Worm (Caenorhabditis elegans): Measurements from ENCODE around the gene H04M03.12.

The H04M03.12 gene

DNA sequence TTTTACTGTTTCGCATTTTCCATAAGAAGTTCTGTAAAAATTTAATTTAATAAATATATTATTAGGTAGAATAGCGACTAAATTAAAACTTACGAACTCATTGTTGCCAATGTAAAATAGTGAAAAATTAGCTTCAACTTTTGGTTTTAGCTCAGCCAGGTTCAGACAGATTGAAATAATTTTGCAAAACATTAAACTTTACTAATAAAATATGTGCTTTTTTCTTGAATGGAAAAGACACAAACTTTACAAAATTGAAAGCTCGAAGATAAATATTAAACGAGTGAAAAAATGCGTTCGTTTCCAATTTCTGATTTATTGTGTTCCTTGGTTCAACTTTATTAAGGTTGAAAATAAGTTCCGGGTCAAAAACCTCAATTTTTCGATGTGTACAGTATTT is 23.3 kb downstream of the H04M03.12 start, which contains the start of gene srv-22:
TSS of gene srv-22 (minus strand) at position 101 of the 400 bp plus-strand sequence.
- TF ChIP-seq npax-4 (tag; optimal IDR thresholded peaks at IDR 0.05): no peak
- TF ChIP-seq ceh-18 (tag; optimal IDR thresholded peaks at IDR 0.05): no peak
- no peak for TF ChIP-seq nfya-1 (tag; optimal IDR thresholded peaks at IDR 0.05)
- TF ChIP-seq pha-2 (tag; optimal IDR thresholded peaks at IDR 0.05): no peak
- TF ChIP-seq pros-1 (tag; optimal IDR thresholded peaks at IDR 0.05): no peak
- TF ChIP-seq tbx-7 (tag; optimal IDR thresholded peaks at IDR 0.05): no peak
- no peak for TF ChIP-seq ceh-14 (tag; optimal IDR thresholded peaks at IDR 0.05)
- TF ChIP-seq lin-11 (tag; optimal IDR thresholded peaks at IDR 0.05): no peak
- TF ChIP-seq ceh-19 (GFP tag; optimal IDR thresholded peaks at IDR 0.05): no peak
- no peak for TF ChIP-seq fkh-6 (tag; optimal IDR thresholded peaks at IDR 0.05)
- TF ChIP-seq rnt-1 (tag; optimal IDR thresholded peaks at IDR 0.05): no peak
- TF ChIP-seq ceh-24 (tag; optimal IDR thresholded peaks at IDR 0.05): no peak
- TF ChIP-seq F13H6.1 (tag; optimal IDR thresholded peaks at IDR 0.05): no peak
- no peak for TF ChIP-seq K02D7.2 (tag; optimal IDR thresholded peaks at IDR 0.05)
- TF ChIP-seq Y22D7AL.16 (tag; optimal IDR thresholded peaks at IDR 0.05): no peak
- TF ChIP-seq ceh-9 (tag; optimal IDR thresholded peaks at IDR 0.05): no peak
- no peak for TF ChIP-seq tbx-2 (tag; optimal IDR thresholded peaks at IDR 0.05)
- no peak for TF ChIP-seq ceh-30 (tag; optimal IDR thresholded peaks at IDR 0.05)

DNA sequence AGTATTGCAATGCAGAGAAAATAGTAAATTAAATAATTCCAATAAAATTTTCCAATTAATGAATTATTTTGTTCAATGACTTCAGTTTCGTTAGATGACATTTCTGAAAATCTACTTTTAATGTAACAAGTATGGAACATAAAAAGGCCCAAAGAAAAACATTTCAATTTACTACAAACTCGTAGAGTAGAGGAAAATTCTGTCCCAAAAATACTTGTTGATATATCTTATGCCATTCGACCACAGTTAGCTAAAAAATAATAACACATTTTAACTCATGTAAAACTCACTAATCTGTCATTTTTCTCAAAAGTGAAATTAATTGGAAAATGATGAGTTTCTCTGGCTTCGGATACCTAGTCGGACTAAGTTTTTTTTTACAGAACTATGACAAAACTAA is 25.9 kb downstream of the H04M03.12 start, which contains the start of gene srv-21:
TSS of gene srv-21 (minus strand) at position 101 of the 400 bp plus-strand sequence.
- TF ChIP-seq ceh-2 (tag; optimal IDR thresholded peaks at IDR 0.05): no peak
- TF ChIP-seq lin-11 (tag; optimal IDR thresholded peaks at IDR 0.05): no peak
- no peak for TF ChIP-seq ets-4 (tag; optimal IDR thresholded peaks at IDR 0.05)
- TF ChIP-seq elt-2 (tag; optimal IDR thresholded peaks at IDR 0.05): no peak
- no peak for TF ChIP-seq eyg-1 (tag; optimal IDR thresholded peaks at IDR 0.05)
- no peak for TF ChIP-seq pqm-1 (tag; optimal IDR thresholded peaks at IDR 0.05)
- no peak for TF ChIP-seq tbx-7 (tag; optimal IDR thresholded peaks at IDR 0.05)

DNA sequence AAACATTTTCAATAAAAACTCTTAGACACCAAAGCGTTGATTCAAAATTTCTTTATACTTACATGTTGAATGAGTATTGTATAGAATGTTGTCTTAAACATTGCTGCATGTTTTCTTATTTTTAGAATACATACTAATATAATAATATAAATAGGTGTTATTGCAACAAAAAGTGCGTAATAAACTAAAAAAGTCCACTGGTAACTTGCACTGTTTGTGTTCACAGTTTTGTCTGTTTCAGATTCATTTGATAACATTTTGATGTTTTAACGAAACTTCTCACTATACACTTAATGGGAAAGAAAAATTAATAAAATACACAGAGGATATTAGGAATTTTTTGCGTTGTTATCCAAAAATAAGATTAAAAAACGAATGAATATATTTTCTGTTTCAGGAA is 29.3 kb downstream of the H04M03.12 start, which contains the start of gene srv-19:
TSS of gene srv-19 (minus strand) at position 101 of the 400 bp plus-strand sequence.
- TF ChIP-seq ceh-9 (tag; optimal IDR thresholded peaks at IDR 0.05): no peak
- no peak for TF ChIP-seq ceh-34 (tag; optimal IDR thresholded peaks at IDR 0.05)
- no peak for TF ChIP-seq nhr-232 (tag; optimal IDR thresholded peaks at IDR 0.05)
- no peak for TF ChIP-seq ceh-24 (tag; optimal IDR thresholded peaks at IDR 0.05)
- no peak for TF ChIP-seq ceh-48 (tag; optimal IDR thresholded peaks at IDR 0.05)
- TF ChIP-seq C38D4.7 (GFP tag; optimal IDR thresholded peaks at IDR 0.05): no peak
- no peak for TF ChIP-seq ama-1 (optimal IDR thresholded peaks at IDR 0.05)
- no peak for TF ChIP-seq pha-2 (tag; optimal IDR thresholded peaks at IDR 0.05)

DNA sequence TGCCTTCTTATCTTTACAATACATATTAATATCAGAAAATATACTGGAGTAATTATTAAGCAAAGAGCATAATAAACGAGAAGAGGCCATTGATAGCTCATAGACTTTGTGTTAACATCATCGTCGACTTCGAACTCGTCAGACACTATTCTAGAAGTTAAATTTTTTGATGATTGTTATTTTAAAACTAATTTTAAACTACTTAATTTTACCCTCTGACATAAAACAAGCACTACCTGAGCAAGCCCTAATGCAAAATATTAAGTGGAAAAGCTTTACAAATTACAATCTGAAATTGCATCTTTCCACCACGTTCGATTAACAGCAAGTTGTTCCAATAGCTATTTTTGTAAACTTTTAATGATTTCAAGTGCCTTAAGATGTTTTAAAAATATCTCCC is 33.1 kb downstream of the H04M03.12 start, which contains the start of gene srv-17:
TSS of gene srv-17 (minus strand) at position 101 of the 400 bp plus-strand sequence.
- TF ChIP-seq C38D4.7 (GFP tag; optimal IDR thresholded peaks at IDR 0.05): no peak
- TF ChIP-seq ceh-30 (tag; optimal IDR thresholded peaks at IDR 0.05): no peak
- no peak for TF ChIP-seq ceh-14 (tag; optimal IDR thresholded peaks at IDR 0.05)
- TF ChIP-seq ama-1 (optimal IDR thresholded peaks at IDR 0.05): no peak
- TF ChIP-seq pros-1 (tag; optimal IDR thresholded peaks at IDR 0.05): no peak
- no peak for TF ChIP-seq fkh-10 (GFP tag; optimal IDR thresholded peaks at IDR 0.05)
- no peak for TF ChIP-seq F13H6.1 (tag; optimal IDR thresholded peaks at IDR 0.05)

DNA sequence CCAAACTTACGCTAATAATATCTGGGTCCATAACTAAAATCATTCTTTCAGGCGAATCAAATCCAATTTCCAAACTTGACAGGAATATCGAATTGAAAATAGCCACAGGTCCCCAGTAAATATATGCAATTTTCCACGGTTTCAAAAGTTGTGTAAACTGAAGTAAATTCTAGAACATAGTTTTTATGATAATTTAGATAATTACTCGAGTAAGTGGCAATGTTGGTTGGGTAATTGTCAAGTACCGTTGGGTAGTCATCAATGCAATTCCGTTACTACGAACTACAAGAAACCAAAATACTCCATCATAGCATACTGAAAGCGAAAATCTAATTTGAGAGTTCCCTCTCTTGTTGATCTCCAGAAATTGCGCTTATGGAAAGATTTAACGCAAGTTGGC is 33.8 kb downstream of the H04M03.12 start:
- TF ChIP-seq unc-42 (tag; optimal IDR thresholded peaks at IDR 0.05) (no peak), sox-2 (GFP tag; IDR thresholded peaks at IDR 0.05) (no peak), sdc-2 (tag; optimal IDR thresholded peaks at IDR 0.05) (no peak), lim-6 (tag; optimal IDR thresholded peaks at IDR 0.05) (no peak), pat-9 (tag; optimal IDR thresholded peaks at IDR 0.05) (no peak), K02D7.2 (tag; optimal IDR thresholded peaks at IDR 0.05) (no peak), fkh-6 (tag; optimal IDR thresholded peaks at IDR 0.05) (no peak), ceh-31 (tag; optimal IDR thresholded peaks at IDR 0.05) (no peak), lin-11 (tag; optimal IDR thresholded peaks at IDR 0.05) (no peak), madf-2 (tag; optimal IDR thresholded peaks at IDR 0.05) (no peak), ceh-14 (tag; optimal IDR thresholded peaks at IDR 0.05) (no peak), odd-2 (tag; optimal IDR thresholded peaks at IDR 0.05) (no peak), elt-2 (tag; optimal IDR thresholded peaks at IDR 0.05) (no peak), ceh-9 (tag; optimal IDR thresholded peaks at IDR 0.05) (no peak), pqm-1 (tag; optimal IDR thresholded peaks at IDR 0.05) (no peak), ceh-48 (tag; optimal IDR thresholded peaks at IDR 0.05) (no peak), K09A11.1 (tag; optimal IDR thresholded peaks at IDR 0.05; ENCODE audit: insufficient read depth) (no peak), mec-3 (tag; optimal IDR thresholded peaks at IDR 0.05; ENCODE audit: borderline replicate concordance) (no peak), dmd-4 (tag; optimal IDR thresholded peaks at IDR 0.05; ENCODE audit: borderline replicate concordance) (no peak), pha-2 (tag; optimal IDR thresholded peaks at IDR 0.05) (no peak)

All from whole organism, late embryonic.